Fruit fly (Drosophila melanogaster): ENCODE data around the gene CG3597.

CG3597 gene

dm6 chr2L:2365655-2366214 lies 5.6 kb downstream of the CG3597 start (continued):
- TF ChIP-seq BtbVII (GFP tag; optimal IDR thresholded peaks at IDR 0.05) (peak; percentile 41), CG7372 (GFP tag; IDR thresholded peaks at IDR 0.05) (no peak), CG30431 (GFP tag; optimal IDR thresholded peaks at IDR 0.05) (no peak), CG3726 (GFP tag; IDR thresholded peaks at IDR 0.05) (no peak), CG6791 (GFP tag; IDR thresholded peaks at IDR 0.05; ENCODE audit: partially characterized antibody) (no peak), Hr39 (optimal IDR thresholded peaks at IDR 0.05) (no peak), nmo (GFP tag; optimal IDR thresholded peaks at IDR 0.05) (no peak), z (GFP tag; IDR thresholded peaks at IDR 0.05) (no peak), onecut (GFP tag; IDR thresholded peaks at IDR 0.05) (0 out of 2 replicates have a peak, but pooled peaks have one; percentile 11), jumu (GFP tag; optimal IDR thresholded peaks at IDR 0.05) (no peak), CG31441 (GFP tag; IDR thresholded peaks at IDR 0.05) (no peak), CG6813 (GFP tag; optimal IDR thresholded peaks at IDR 0.05) (no peak), CG18476 (GFP tag; optimal IDR thresholded peaks at IDR 0.05) (no peak), E2f1 (GFP tag; IDR thresholded peaks at IDR 0.05) (no peak), prd (optimal IDR thresholded peaks at IDR 0.05) (no peak), prd (GFP tag; IDR thresholded peaks at IDR 0.05) (peak; percentile 25; the same call in 1 of the 3 replicates), CG3407 (GFP tag; optimal IDR thresholded peaks at IDR 0.05) (no peak), gsb (GFP tag; IDR thresholded peaks at IDR 0.05) (no peak), CG8281 (tag; optimal IDR thresholded peaks at IDR 0.05) (no peak), seq (GFP tag; IDR thresholded peaks at IDR 0.05) (0 out of 2 replicates have a peak, but pooled peaks have one; percentile 19), lola (GFP tag; optimal IDR thresholded peaks at IDR 0.05) (no peak), B-H1 (GFP tag; IDR thresholded peaks at IDR 0.05) (no peak), pros (GFP tag; optimal IDR thresholded peaks at IDR 0.05) (no peak), CG6175 (GFP tag; IDR thresholded peaks at IDR 0.05) (no peak), Side (GFP tag; optimal IDR thresholded peaks at IDR 0.05) (no peak), Antp (GFP tag; optimal IDR thresholded peaks at IDR 0.05) (no peak), az2 (GFP tag; optimal IDR thresholded peaks at IDR 0.05) (no peak), Ravus (GFP tag; IDR thresholded peaks at IDR 0.05) (no peak), cas (GFP tag; IDR thresholded peaks at IDR 0.05) (no peak), Dfd (GFP tag; optimal IDR thresholded peaks at IDR 0.05) (no peak), CG16779 (GFP tag; IDR thresholded peaks at IDR 0.05) (no peak), MBD-R2 (GFP tag; IDR thresholded peaks at IDR 0.05) (no peak), Ets97D (GFP tag; optimal IDR thresholded peaks at IDR 0.05) (no peak), grau (tag; optimal IDR thresholded peaks at IDR 0.05) (peak; percentile 69), br (optimal IDR thresholded peaks at IDR 0.05) (no peak), wek (GFP tag; optimal IDR thresholded peaks at IDR 0.05) (no peak), Asciz (GFP tag; optimal IDR thresholded peaks at IDR 0.05) (no peak), kah (GFP tag; optimal IDR thresholded peaks at IDR 0.05) (no peak), fd64A (GFP tag; optimal IDR thresholded peaks at IDR 0.05) (no peak), mirr (GFP tag; optimal IDR thresholded peaks at IDR 0.05) (no peak), slou (GFP tag; optimal IDR thresholded peaks at IDR 0.05) (no peak), sim (GFP tag; IDR thresholded peaks at IDR 0.05) (no peak), gro (GFP tag; optimal IDR thresholded peaks at IDR 0.05) (no peak), CG17359 (tag; optimal IDR thresholded peaks at IDR 0.05) (peak; percentile 6), CG15479 (GFP tag; optimal IDR thresholded peaks at IDR 0.05) (peak; percentile 36), Scr (GFP tag; IDR thresholded peaks at IDR 0.05; ENCODE audit: partially characterized antibody) (no peak), Atf6 (GFP tag; IDR thresholded peaks at IDR 0.05) (0 out of 2 replicates have a peak, but pooled peaks have one; percentile 24), CG2875 (GFP tag; optimal IDR thresholded peaks at IDR 0.05) (no peak), sens (GFP tag) (peak; percentile 80), CG32767 (GFP tag; IDR thresholded peaks at IDR 0.05) (no peak), CG15514 (GFP tag; optimal IDR thresholded peaks at IDR 0.05) (no peak), cg (GFP tag; optimal IDR thresholded peaks at IDR 0.05) (peak; percentile 47)
